Worm (Caenorhabditis elegans) whole organism, mixed stage, embryonic: ENCODE results near the gene F23F1.10.

ENCODE experiments used
- ceh-83 ChIP-seq: fragments of 200-800 bp; sonication (Bioruptor generic); optimal IDR thresholded peaks from 2 replicates; lab custom pipeline; 2018; ENCODE audit warnings: mild to moderate bottlenecking, missing genetic modification characterization, missing compliant biosample characterization
- cnd-1 ChIP-seq: fragments of 200-800 bp; sonication (Bioruptor generic); optimal IDR thresholded peaks from 2 replicates; lab custom pipeline; 2018; ENCODE audit warnings: mild to moderate bottlenecking, missing genetic modification characterization, missing compliant biosample characterization
- drap-1 ChIP-seq: fragments of 200-800 bp; sonication (Bioruptor generic); optimal IDR thresholded peaks from 3 replicates; lab custom pipeline; 2018; ENCODE audit warnings: mild to moderate bottlenecking, missing genetic modification characterization, missing compliant biosample characterization
- elt-3 ChIP-seq: fragments of 150-350 bp; optimal IDR thresholded peaks from 2 replicates; lab custom pipeline; 2014; ENCODE audit warnings: missing biosample characterization, missing genetic modification characterization
- mep-1 ChIP-seq: fragments of 150-350 bp; optimal IDR thresholded peaks from 2 replicates; lab custom pipeline; 2017; ENCODE audit warnings: missing biosample characterization, missing genetic modification reagents, missing genetic modification characterization, inconsistent platforms
- nhr-237 ChIP-seq: fragments of 150-350 bp; optimal IDR thresholded peaks from 2 replicates; lab custom pipeline; 2014; ENCODE audit warnings: missing biosample characterization, missing genetic modification characterization
- nhr-28 ChIP-seq: fragments of 150-350 bp; optimal IDR thresholded peaks from 2 replicates; lab custom pipeline; 2014; ENCODE audit warnings: missing biosample characterization, missing genetic modification characterization
- nhr-76 ChIP-seq: sonication (generic microtip); optimal IDR thresholded peaks from 2 replicates; lab custom pipeline; 2017; ENCODE audit warnings: missing biosample characterization, missing genetic modification characterization
- snpc-4 ChIP-seq: fragments of 150-350 bp; optimal IDR thresholded peaks from 2 replicates; lab custom pipeline; 2014; ENCODE audit warnings: missing biosample characterization, missing genetic modification characterization

ce11 chrII:33904-34303, 7.9 kb downstream of the F23F1.10 start, which contains the start of gene F23F1.2:
- TF ChIP-seq nhr-76 (tag; lab: Kevin White, UChicago) (no peak), mep-1 (no peak), ceh-83 (no peak), cnd-1 (tag; lab: Kevin White, UChicago) (no peak), nhr-28 (tag; lab: Kevin White, UChicago) (no peak), nhr-237 (tag; lab: Kevin White, UChicago) (no peak), snpc-4 (tag; lab: Kevin White, UChicago) (no peak), drap-1 (GFP tag; lab: Kevin White, UChicago) (no peak), elt-3 (tag; lab: Kevin White, UChicago) (no peak)
